Worm (Caenorhabditis elegans) whole organism, L2 larva: ENCODE results near the gene C04G2.10.
A peak's percentile ranks its signal among the peaks of the same experiment; 100 is the strongest.

Source experiments
- C34F6.9 ChIP-seq: fragments of 150-350 bp; optimal IDR thresholded peaks from 2 replicates; lab custom pipeline; 2014; ENCODE audit warnings: missing biosample characterization, missing genetic modification characterization
- F13H6.1 ChIP-seq: sonication (generic microtip); optimal IDR thresholded peaks from 2 replicates; lab custom pipeline; 2016; ENCODE audit warnings: missing genetic modification characterization, missing compliant biosample characterization
- R02D3.7 ChIP-seq: fragments of 150-350 bp; optimal IDR thresholded peaks from 2 replicates; lab custom pipeline; 2014; ENCODE audit warnings: missing biosample characterization, missing genetic modification characterization
- Y55F3AM.14 ChIP-seq: fragments of 200-800 bp; sonication (Bioruptor generic); optimal IDR thresholded peaks from 2 replicates; lab custom pipeline; 2018; ENCODE audit warnings: mild to moderate bottlenecking, missing genetic modification characterization, missing compliant biosample characterization
- ZK546.5 ChIP-seq: sonication (generic microtip); optimal IDR thresholded peaks from 2 replicates; lab custom pipeline; 2017; ENCODE audit warnings: missing biosample characterization, missing genetic modification characterization
- aly-2 ChIP-seq: fragments of 150-350 bp; optimal IDR thresholded peaks from 2 replicates; lab custom pipeline; 2014; ENCODE audit warnings: missing biosample characterization, missing genetic modification characterization
- blmp-1 ChIP-seq: sonication (generic microtip); optimal IDR thresholded peaks from 2 replicates; lab custom pipeline; 2017; ENCODE audit warnings: missing genetic modification characterization, mild to moderate bottlenecking, missing compliant biosample characterization, antibody characterized with exemption, moderate library complexity; ENCODE audit not compliant: insufficient read depth
- ceh-16 ChIP-seq: fragments of 150-350 bp; optimal IDR thresholded peaks from 2 replicates; lab custom pipeline; 2014; ENCODE audit warnings: missing biosample characterization, missing genetic modification characterization
- ceh-82 ChIP-seq: fragments of 150-350 bp; optimal IDR thresholded peaks from 2 replicates; lab custom pipeline; 2014; ENCODE audit warnings: missing biosample characterization, missing genetic modification characterization
- crh-2 ChIP-seq: sonication (generic microtip); optimal IDR thresholded peaks from 2 replicates; lab custom pipeline; 2017; ENCODE audit warnings: missing biosample characterization, missing genetic modification characterization
- dmd-4 ChIP-seq: sonication (generic microtip); optimal IDR thresholded peaks from 2 replicates; lab custom pipeline; 2017; ENCODE audit warnings: missing biosample characterization, missing genetic modification characterization
- elt-3 ChIP-seq: sonication (generic microtip); optimal IDR thresholded peaks from 2 replicates; lab custom pipeline; 2017; ENCODE audit warnings: missing biosample characterization, missing genetic modification characterization
- gmeb-1 ChIP-seq: fragments of 150-350 bp; optimal IDR thresholded peaks from 2 replicates; lab custom pipeline; 2014; ENCODE audit warnings: missing biosample characterization, missing genetic modification characterization
- lin-11 ChIP-seq: fragments of 150-350 bp; sonication (generic microtip); optimal IDR thresholded peaks from 2 replicates; lab custom pipeline; 2014; ENCODE audit warnings: missing biosample characterization, missing genetic modification characterization, inconsistent platforms, mixed read lengths
- lin-13 ChIP-seq: fragments of 150-350 bp; optimal IDR thresholded peaks from 2 replicates; lab custom pipeline; 2014; ENCODE audit warnings: missing biosample characterization, missing genetic modification reagents, missing genetic modification characterization
- lsy-2 ChIP-seq, 2 experiments: fragments of 150-350 bp in 1 of 2; sonication (generic microtip) in 1 of 2; optimal IDR thresholded peaks; 2 replicates each; lab custom pipeline; 2014 to 2017; ENCODE audit warnings: missing biosample characterization in 2 of 2, missing genetic modification characterization in 2 of 2
- mbf-1 ChIP-seq: sonication (generic microtip); optimal IDR thresholded peaks from 2 replicates; lab custom pipeline; 2017; ENCODE audit warnings: missing biosample characterization, missing genetic modification characterization
- nhr-11 ChIP-seq: fragments of 150-350 bp; optimal IDR thresholded peaks from 2 replicates; lab custom pipeline; 2014; ENCODE audit warnings: missing biosample characterization, missing genetic modification characterization
- nhr-12 ChIP-seq: fragments of 150-350 bp; optimal IDR thresholded peaks from 2 replicates; lab custom pipeline; 2014; ENCODE audit warnings: missing biosample characterization, missing genetic modification characterization
- nhr-129 ChIP-seq: fragments of 150-350 bp; optimal IDR thresholded peaks from 2 replicates; lab custom pipeline; 2014; ENCODE audit warnings: missing biosample characterization, missing genetic modification characterization
- nhr-21 ChIP-seq: fragments of 150-350 bp; optimal IDR thresholded peaks from 2 replicates; lab custom pipeline; 2014; ENCODE audit warnings: missing biosample characterization, missing genetic modification characterization
- nhr-23 ChIP-seq: fragments of 150-350 bp; optimal IDR thresholded peaks from 2 replicates; lab custom pipeline; 2014; ENCODE audit warnings: missing biosample characterization, missing genetic modification reagents, missing genetic modification characterization
- nhr-237 ChIP-seq: fragments of 150-350 bp; optimal IDR thresholded peaks from 2 replicates; lab custom pipeline; 2014; ENCODE audit warnings: missing biosample characterization, missing genetic modification characterization
- nhr-25 ChIP-seq: fragments of 150-350 bp; sonication (generic microtip); optimal IDR thresholded peaks from 3 replicates; lab custom pipeline; 2014; ENCODE audit warnings: missing biosample characterization, missing genetic modification characterization
- peb-1 ChIP-seq: fragments of 150-350 bp; optimal IDR thresholded peaks from 2 replicates; lab custom pipeline; 2014; ENCODE audit warnings: missing biosample characterization, missing genetic modification characterization
- sem-4 ChIP-seq: fragments of 150-350 bp; optimal IDR thresholded peaks from 2 replicates; lab custom pipeline; 2014; ENCODE audit warnings: missing biosample characterization, missing genetic modification reagents, missing genetic modification characterization
- skn-1 ChIP-seq: sonication (generic microtip); optimal IDR thresholded peaks from 2 replicates; lab custom pipeline; 2017; ENCODE audit warnings: missing biosample characterization, missing genetic modification characterization
- sma-3 ChIP-seq: sonication (generic microtip); optimal IDR thresholded peaks from 2 replicates; lab custom pipeline; 2016; ENCODE audit warnings: missing genetic modification reagents, missing genetic modification characterization, missing compliant biosample characterization
- sma-9 ChIP-seq, 2 experiments: fragments of 150-350 bp in 1 of 2; sonication (generic microtip) in 1 of 2; optimal IDR thresholded peaks; 2 replicates each; lab custom pipeline; 2014 to 2016; ENCODE audit warnings: missing genetic modification characterization in 2 of 2, mild to moderate bottlenecking in 1 of 2, missing biosample characterization in 1 of 2, missing compliant biosample characterization in 1 of 2, missing genetic modification reagents in 1 of 2, moderate library complexity in 1 of 2
- snpc-4 ChIP-seq: fragments of 150-350 bp; optimal IDR thresholded peaks from 2 replicates; lab custom pipeline; 2014; ENCODE audit warnings: missing biosample characterization, missing genetic modification characterization
- unc-39 ChIP-seq: fragments of 150-350 bp; optimal IDR thresholded peaks from 2 replicates; lab custom pipeline; 2014; ENCODE audit warnings: missing biosample characterization, missing genetic modification characterization
- unc-55 ChIP-seq: fragments of 150-350 bp; sonication (generic microtip); optimal IDR thresholded peaks from 3 replicates; lab custom pipeline; 2014; ENCODE audit warnings: missing biosample characterization, missing genetic modification reagents, missing genetic modification characterization
- unc-62 ChIP-seq: fragments of 150-350 bp; optimal IDR thresholded peaks from 2 replicates; lab custom pipeline; 2014; ENCODE audit warnings: missing biosample characterization, missing genetic modification reagents, missing genetic modification characterization
- zag-1 ChIP-seq: fragments of 150-350 bp; optimal IDR thresholded peaks from 2 replicates; lab custom pipeline; 2014; ENCODE audit warnings: missing biosample characterization, missing genetic modification characterization
- ztf-1 ChIP-seq: fragments of 200-800 bp; sonication (Bioruptor generic); conservative IDR thresholded peaks from 2 replicates; pipeline ENCODE4 v1.3.6; 2022; ENCODE audit warnings: missing genetic modification characterization, missing compliant biosample characterization
- ztf-11 ChIP-seq: sonication (generic microtip); optimal IDR thresholded peaks from 2 replicates; lab custom pipeline; 2017; ENCODE audit warnings: missing biosample characterization, missing genetic modification characterization

The C04G2.10 gene

DNA sequence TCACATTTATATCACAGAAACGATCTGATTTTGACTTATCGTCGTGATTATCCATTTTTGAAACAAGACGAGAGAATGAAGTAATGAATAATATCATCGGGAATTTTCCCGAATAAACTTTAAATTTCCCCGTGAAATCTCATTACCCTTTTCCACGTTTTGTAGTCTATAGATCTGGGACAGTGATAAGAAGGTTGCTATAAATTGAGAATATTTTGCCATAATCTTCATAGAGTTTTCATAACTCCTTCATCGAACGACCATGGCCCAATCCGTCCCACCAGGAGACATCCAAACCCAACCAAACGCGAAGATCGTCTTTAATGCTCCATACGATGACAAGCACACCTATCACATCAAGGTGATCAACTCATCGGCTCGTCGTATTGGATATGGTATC, 20.1 kb upstream of the C04G2.10 start, which contains the start of the genes C04G2.5 and msp-36:
Gene C04G2.5, minus strand, starts transcription at position 101 of the 400 bp plus-strand sequence.
Gene msp-36, plus strand, starts transcription at position 263 of the 400 bp plus-strand sequence.
- TF ChIP-seq zag-1 (tag; lab: Kevin White, UChicago) (no peak), lin-13 (GFP tag; lab: Kevin White, UChicago) (no peak), dmd-4 (tag; lab: Kevin White, UChicago) (no peak), mbf-1 (tag; lab: Kevin White, UChicago) (no peak), skn-1 (no peak), nhr-12 (tag; lab: Kevin White, UChicago) (no peak), elt-3 (tag; lab: Kevin White, UChicago) (no peak), ztf-11 (tag; lab: Kevin White, UChicago) (no peak), lin-11 (no peak), sem-4 (tag; lab: Kevin White, UChicago) (no peak), nhr-21 (tag; lab: Kevin White, UChicago) (no peak), ceh-16 (tag; lab: Kevin White, UChicago) (no peak), aly-2 (tag; lab: Kevin White, UChicago) (no peak), gmeb-1 (tag; lab: Kevin White, UChicago) (no peak)
- TF ChIP-seq, all 48 proteins: peak for 0

DNA sequence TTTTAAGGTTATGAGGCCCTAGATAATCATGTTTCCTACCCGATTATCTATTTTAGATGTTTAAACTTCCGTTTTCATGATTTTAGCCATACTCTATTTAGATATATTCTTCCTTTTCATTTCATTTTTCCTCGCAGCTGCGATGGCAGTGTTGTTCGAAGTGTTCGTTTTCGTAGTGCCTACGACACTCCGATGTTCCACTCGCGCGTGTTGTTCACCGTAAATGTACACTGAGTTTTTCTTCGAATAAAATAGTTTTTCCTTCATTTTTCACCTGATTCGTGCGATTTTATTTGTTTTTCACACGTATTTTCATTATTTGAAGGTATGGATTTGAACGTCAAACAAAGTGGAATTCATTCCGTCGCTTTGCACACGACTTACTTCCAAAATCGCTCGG, 18.4 kb upstream of the C04G2.10 start, which contains the start of gene dis-3:
Gene dis-3, plus strand, starts transcription at position 322 of the 400 bp plus-strand sequence.
- TF ChIP-seq unc-39 (tag; lab: Kevin White, UChicago), result no peak
- peak; percentile 55 for TF ChIP-seq R02D3.7 (tag; lab: Kevin White, UChicago)

DNA sequence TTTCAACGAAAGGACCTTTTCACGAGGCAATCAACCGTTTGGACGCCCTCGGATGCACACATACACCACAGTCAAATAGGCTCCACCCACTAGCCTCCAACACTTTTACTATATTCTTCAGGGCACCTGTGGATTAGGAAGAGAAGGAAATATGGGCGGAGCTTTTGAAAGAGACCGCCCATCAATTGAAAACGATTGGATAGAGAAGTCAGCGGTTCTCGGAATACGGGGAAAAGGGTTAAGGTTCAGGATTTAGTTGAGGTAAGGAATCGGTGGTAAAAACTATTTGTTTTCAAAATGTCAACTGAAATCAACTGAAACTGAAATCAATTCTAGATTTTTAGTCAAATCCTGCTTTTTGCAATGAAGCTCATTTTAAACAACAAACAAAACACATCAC, 4.8 kb upstream of the C04G2.10 start, which contains the start of gene egl-38:
Gene egl-38, minus strand, starts transcription at position 101 of the 400 bp plus-strand sequence.
- TF ChIP-seq lin-13 (GFP tag; lab: Kevin White, UChicago), result no peak
- TF ChIP-seq lsy-2 (tag; optimal IDR thresholded peaks at IDR 0.05; lab: Kevin White, UChicago), result no peak
- no peak for TF ChIP-seq aly-2 (tag; lab: Kevin White, UChicago)
- no peak for TF ChIP-seq C34F6.9 (tag; lab: Kevin White, UChicago)
- no peak for TF ChIP-seq nhr-23 (tag; lab: Kevin White, UChicago)
- TF ChIP-seq R02D3.7 (tag; lab: Kevin White, UChicago), result no peak
- TF ChIP-seq, all 48 proteins: peak for 0

DNA sequence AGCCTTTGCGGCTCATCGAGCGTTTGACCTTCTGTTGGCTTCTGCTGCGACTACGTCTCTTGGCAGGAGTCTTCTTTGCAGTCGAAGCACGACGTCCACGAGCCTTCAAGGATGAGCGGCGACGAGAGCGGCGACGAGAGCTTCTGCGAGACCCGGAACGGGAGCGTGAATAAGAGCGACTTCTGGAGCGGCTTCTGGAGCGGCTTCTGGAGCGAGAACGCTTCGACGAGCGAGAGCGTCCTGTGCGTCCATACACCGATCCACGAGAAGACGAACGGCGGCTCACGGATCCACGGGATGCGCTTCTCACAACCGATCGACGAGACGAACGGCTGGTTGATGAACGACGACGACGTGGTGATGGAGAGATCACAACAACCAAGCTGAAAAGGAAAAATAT, 4.4 kb upstream of the C04G2.10 start:
- TF ChIP-seq unc-62 (GFP tag; lab: Kevin White, UChicago), result no peak
- no peak for TF ChIP-seq peb-1 (tag; lab: Kevin White, UChicago)
- TF ChIP-seq blmp-1 (tag; lab: Kevin White, UChicago), result no peak

ce11 chrIV:10111441-10111840, 3.8 kb upstream of the C04G2.10 start, which contains the start of gene spch-1:
TSS of gene spch-1 (minus strand) at chrIV:10111541.
- TF ChIP-seq lin-11 (no peak), sma-9 (GFP tag; optimal IDR thresholded peaks at IDR 0.05; lab: Kevin White, UChicago) (no peak), sma-9 (tag; optimal IDR thresholded peaks at IDR 0.05; lab: Kevin White, UChicago) (no peak), nhr-23 (tag; lab: Kevin White, UChicago) (no peak), snpc-4 (tag; lab: Kevin White, UChicago) (no peak), F13H6.1 (tag; lab: Kevin White, UChicago) (no peak), nhr-237 (tag; lab: Kevin White, UChicago) (no peak), ceh-82 (tag; lab: Kevin White, UChicago) (no peak)

DNA sequence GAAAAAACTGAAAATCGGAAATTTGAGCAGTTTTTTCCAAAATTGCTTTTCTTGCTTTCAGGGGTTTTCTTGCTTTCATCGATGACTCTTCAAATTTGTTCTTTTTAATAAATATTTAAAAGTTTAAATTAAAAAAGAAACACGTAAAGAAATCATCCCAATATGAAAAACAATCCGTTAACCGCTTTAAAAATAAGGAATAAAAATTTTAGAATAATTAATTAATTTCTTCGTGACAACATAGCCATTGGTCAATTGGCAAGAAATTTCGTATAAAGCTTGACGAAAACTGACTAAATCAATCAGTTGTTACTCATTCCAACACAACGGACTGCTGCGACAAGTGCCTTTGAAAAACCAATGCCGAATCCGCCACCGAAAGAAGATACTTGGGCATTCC, 2.7 kb upstream of the C04G2.10 start, which contains the start of gene nsph-3.2:
Gene nsph-3.2, plus strand, starts transcription at position 301 of the 400 bp plus-strand sequence.
- TF ChIP-seq unc-55 (GFP tag; lab: Kevin White, UChicago) (no peak), lsy-2 (tag; optimal IDR thresholded peaks at IDR 0.05; lab: Kevin White, UChicago) (no peak), sem-4 (tag; lab: Kevin White, UChicago) (no peak), ztf-1 (GFP tag; lab: Robert Waterston, UW) (no peak), elt-3 (tag; lab: Kevin White, UChicago) (no peak), unc-62 (GFP tag; lab: Kevin White, UChicago) (no peak), ZK546.5 (tag; lab: Kevin White, UChicago) (no peak), skn-1 (no peak), crh-2 (tag; lab: Kevin White, UChicago) (no peak), snpc-4 (tag; lab: Kevin White, UChicago) (no peak), R02D3.7 (tag; lab: Kevin White, UChicago) (no peak), nhr-129 (tag; lab: Kevin White, UChicago) (no peak), nhr-11 (tag; lab: Kevin White, UChicago) (no peak), blmp-1 (tag; lab: Kevin White, UChicago) (no peak), nhr-25 (no peak), sma-3 (GFP tag; lab: Kevin White, UChicago) (no peak), lin-11 (no peak), mbf-1 (tag; lab: Kevin White, UChicago) (no peak), Y55F3AM.14 (GFP tag; lab: Kevin White, UChicago) (no peak)
